Worm (Caenorhabditis elegans) whole organism, midembryonic: ENCODE data around the gene bath-7.

ENCODE experiments used
- T22C8.4 ChIP-seq: fragments of 200-800 bp; sonication (Bioruptor generic); IDR thresholded peaks from 2 replicates; pipeline ENCODE4 v1.3.6; 2022; ENCODE audit warnings: missing genetic modification characterization, missing compliant biosample characterization
- cog-1 ChIP-seq: sonication (generic microtip); optimal IDR thresholded peaks from 2 replicates; lab custom pipeline; 2016; ENCODE audit warnings: missing genetic modification characterization, missing compliant biosample characterization
- flt-1 ChIP-seq: fragments of 200-800 bp; sonication (Bioruptor generic); IDR thresholded peaks from 2 replicates; pipeline ENCODE4 v1.3.6; 2022; ENCODE audit warnings: missing genetic modification characterization, missing compliant biosample characterization
- klf-2 ChIP-seq: fragments of 200-800 bp; sonication (Bioruptor generic); conservative IDR thresholded peaks from 2 replicates; pipeline ENCODE4 v1.3.6; 2022; ENCODE audit warnings: missing genetic modification reagents, missing genetic modification characterization, missing compliant biosample characterization
- med-1 ChIP-seq: sonication (generic microtip); optimal IDR thresholded peaks from 2 replicates; lab custom pipeline; 2017; ENCODE audit warnings: missing genetic modification characterization, mild to moderate bottlenecking, missing compliant biosample characterization, antibody characterized with exemption, missing genetic modification reagents; ENCODE audit not compliant: insufficient read depth
- ref-1 ChIP-seq: fragments of 200-800 bp; sonication (Bioruptor generic); conservative IDR thresholded peaks from 2 replicates; pipeline ENCODE4 v1.3.6; 2022; ENCODE audit warnings: missing genetic modification reagents, missing genetic modification characterization, missing compliant biosample characterization
- tab-1 ChIP-seq: fragments of 200-800 bp; sonication (Bioruptor generic); IDR thresholded peaks from 2 replicates; pipeline ENCODE4 v1.3.6; 2022; ENCODE audit warnings: missing genetic modification characterization, missing compliant biosample characterization
- ztf-23 ChIP-seq: fragments of 200-800 bp; sonication (Bioruptor generic); IDR thresholded peaks from 2 replicates; pipeline ENCODE4 v1.3.6; 2022; ENCODE audit warnings: missing genetic modification reagents, missing genetic modification characterization, missing compliant biosample characterization
- ztf-29 ChIP-seq: fragments of 200-800 bp; sonication (Bioruptor generic); IDR thresholded peaks from 2 replicates; pipeline ENCODE4 v1.3.6; 2022; ENCODE audit warnings: missing genetic modification reagents, missing genetic modification characterization, missing compliant biosample characterization

ce11 chrII:1893912-1894311 is 27.0 kb downstream of the bath-7 start, which contains the start of gene C16C4.1:
- no peak for TF ChIP-seq T22C8.4 (GFP tag; lab: Robert Waterston, UW)
- TF ChIP-seq cog-1 = no peak
- TF ChIP-seq ztf-29 = no peak
- TF ChIP-seq flt-1 (GFP tag; lab: Robert Waterston, UW) = no peak
- no peak for TF ChIP-seq ztf-23 (GFP tag; lab: Robert Waterston, UW)
- no peak for TF ChIP-seq tab-1
- TF ChIP-seq ref-1 (GFP tag; lab: Robert Waterston, UW) = no peak
- TF ChIP-seq med-1 (GFP tag; lab: Kevin White, UChicago) = no peak
- TF ChIP-seq klf-2 (GFP tag; lab: Robert Waterston, UW) = no peak
